Worm (Caenorhabditis elegans) whole organism, L2 larva: ENCODE measurements around the gene fbxb-1.

Experiments used
- F13H6.1 ChIP-seq: sonication (generic microtip); optimal IDR thresholded peaks from 2 replicates; lab custom pipeline; 2016; ENCODE audit warnings: missing genetic modification characterization, missing compliant biosample characterization
- ZK546.5 ChIP-seq: sonication (generic microtip); optimal IDR thresholded peaks from 2 replicates; lab custom pipeline; 2017; ENCODE audit warnings: missing biosample characterization, missing genetic modification characterization
- ama-1 ChIP-seq: fragments of 150-350 bp; optimal IDR thresholded peaks from 2 replicates; lab custom pipeline; 2018; ENCODE audit warnings: inconsistent platforms
- ceh-82 ChIP-seq: fragments of 150-350 bp; optimal IDR thresholded peaks from 2 replicates; lab custom pipeline; 2014; ENCODE audit warnings: missing biosample characterization, missing genetic modification characterization
- fos-1 ChIP-seq: fragments of 150-350 bp; optimal IDR thresholded peaks from 2 replicates; lab custom pipeline; 2014; ENCODE audit warnings: missing biosample characterization, missing genetic modification characterization
- lsy-2 ChIP-seq, 2 experiments: fragments of 150-350 bp in 1 of 2; sonication (generic microtip) in 1 of 2; optimal IDR thresholded peaks; 2 replicates each; lab custom pipeline; 2014 to 2017; ENCODE audit warnings: missing biosample characterization in 2 of 2, missing genetic modification characterization in 2 of 2
- nhr-21 ChIP-seq: fragments of 150-350 bp; optimal IDR thresholded peaks from 2 replicates; lab custom pipeline; 2014; ENCODE audit warnings: missing biosample characterization, missing genetic modification characterization
- skn-1 ChIP-seq: sonication (generic microtip); optimal IDR thresholded peaks from 2 replicates; lab custom pipeline; 2017; ENCODE audit warnings: missing biosample characterization, missing genetic modification characterization
- snpc-4 ChIP-seq: fragments of 150-350 bp; optimal IDR thresholded peaks from 2 replicates; lab custom pipeline; 2014; ENCODE audit warnings: missing biosample characterization, missing genetic modification characterization
- unc-55 ChIP-seq: fragments of 150-350 bp; sonication (generic microtip); optimal IDR thresholded peaks from 3 replicates; lab custom pipeline; 2014; ENCODE audit warnings: missing biosample characterization, missing genetic modification reagents, missing genetic modification characterization
- unc-62 ChIP-seq: fragments of 150-350 bp; optimal IDR thresholded peaks from 2 replicates; lab custom pipeline; 2014; ENCODE audit warnings: missing biosample characterization, missing genetic modification reagents, missing genetic modification characterization
- zag-1 ChIP-seq: fragments of 150-350 bp; optimal IDR thresholded peaks from 2 replicates; lab custom pipeline; 2014; ENCODE audit warnings: missing biosample characterization, missing genetic modification characterization
- ztf-11 ChIP-seq: sonication (generic microtip); optimal IDR thresholded peaks from 2 replicates; lab custom pipeline; 2017; ENCODE audit warnings: missing biosample characterization, missing genetic modification characterization

ce11 chrV:19251844-19252243 lies 11.7 kb downstream of the fbxb-1 start, which contains the start of gene F21D9.11:
- TF ChIP-seq ztf-11 (tag; lab: Kevin White, UChicago) (no peak), ceh-82 (tag; lab: Kevin White, UChicago) (no peak), skn-1 (tag; lab: Kevin White, UChicago) (no peak), F13H6.1 (tag; lab: Kevin White, UChicago) (no peak), nhr-21 (tag; lab: Kevin White, UChicago) (no peak), ZK546.5 (tag; lab: Kevin White, UChicago) (no peak), lsy-2 (tag; optimal IDR thresholded peaks at IDR 0.05; lab: Kevin White, UChicago) (no peak), fos-1 (tag; lab: Kevin White, UChicago) (no peak), zag-1 (tag; lab: Kevin White, UChicago) (no peak), snpc-4 (tag; lab: Kevin White, UChicago) (no peak), unc-62 (no peak), ama-1 (lab: Kevin White, UChicago) (no peak), unc-55 (GFP tag; lab: Kevin White, UChicago) (no peak)
